Fruit fly (Drosophila melanogaster): ENCODE measurements around the gene MtnD.

MtnD gene

dm6 chr3R:20548255-20548654 lies 13.5 kb downstream of the MtnD start:
- TF ChIP-seq Snoo (tag; optimal IDR thresholded peaks at IDR 0.05) = no peak
- no peak for TF ChIP-seq gl (tag; optimal IDR thresholded peaks at IDR 0.05)
- no peak for TF ChIP-seq rn (GFP tag; IDR thresholded peaks at IDR 0.05)
- TF ChIP-seq CG9948 (tag; optimal IDR thresholded peaks at IDR 0.05) = no peak
- no peak for TF ChIP-seq CG17806 (tag; optimal IDR thresholded peaks at IDR 0.05)
- no peak for TF ChIP-seq CG10348 (GFP tag; IDR thresholded peaks at IDR 0.05)
- no peak for TF ChIP-seq CG34367 (tag; optimal IDR thresholded peaks at IDR 0.05)

- TF ChIP-seq CG4496 (GFP tag; IDR thresholded peaks at IDR 0.05) (0 out of 3 replicates have a peak, but pooled peaks have one; percentile 31), CG14655 (GFP tag; optimal IDR thresholded peaks at IDR 0.05) (no peak), rn (GFP tag; IDR thresholded peaks at IDR 0.05) (no peak), CG34367 (tag; optimal IDR thresholded peaks at IDR 0.05) (no peak), Ets98B (GFP tag; IDR thresholded peaks at IDR 0.05) (peak; percentile 60), gl (tag; optimal IDR thresholded peaks at IDR 0.05) (no peak), CG13204 (GFP tag; optimal IDR thresholded peaks at IDR 0.05) (no peak), Pif1A (GFP tag; optimal IDR thresholded peaks at IDR 0.05) (no peak), D1 (tag; optimal IDR thresholded peaks at IDR 0.05) (no peak), CG12605 (GFP tag; IDR thresholded peaks at IDR 0.05) (0 out of 2 replicates have a peak, but pooled peaks have one; percentile 22), CG8301 (tag; optimal IDR thresholded peaks at IDR 0.05) (no peak), Pif1B (GFP tag; optimal IDR thresholded peaks at IDR 0.05) (no peak), CG17806 (tag; optimal IDR thresholded peaks at IDR 0.05) (no peak), fd96Ca (GFP tag; IDR thresholded peaks at IDR 0.05) (peak; percentile 55; the same call in 2 of the 3 replicates), Snoo (tag; optimal IDR thresholded peaks at IDR 0.05) (no peak), CG10348 (GFP tag; IDR thresholded peaks at IDR 0.05) (no peak), CG8159 (tag; optimal IDR thresholded peaks at IDR 0.05) (no peak), CG15710 (tag; optimal IDR thresholded peaks at IDR 0.05) (no peak), CG9948 (tag; optimal IDR thresholded peaks at IDR 0.05) (no peak), CG32121 (GFP tag; IDR thresholded peaks at IDR 0.05) (0 out of 2 replicates have a peak, but pooled peaks have one; percentile 36), EcR (GFP tag; optimal IDR thresholded peaks at IDR 0.05) (peak; percentile 86)
Measured at dm6 chr3R:20549017-20549854, 14.5 kb downstream of the MtnD start.

- TF ChIP-seq CG8159 (tag; optimal IDR thresholded peaks at IDR 0.05) = peak; percentile 93
- TF ChIP-seq CG14655 (GFP tag; optimal IDR thresholded peaks at IDR 0.05) = peak; percentile 90
- TF ChIP-seq Pif1B (GFP tag; optimal IDR thresholded peaks at IDR 0.05) = peak; percentile 86
- TF ChIP-seq EcR (GFP tag; optimal IDR thresholded peaks at IDR 0.05) = peak; percentile 76
- peak; percentile 61 for TF ChIP-seq gl (tag; optimal IDR thresholded peaks at IDR 0.05)
- TF ChIP-seq CG32121 (GFP tag; IDR thresholded peaks at IDR 0.05) = peak; percentile 85
- peak; percentile 73 for TF ChIP-seq CG12605 (GFP tag; IDR thresholded peaks at IDR 0.05)
- peak; percentile 86 for TF ChIP-seq Snoo (tag; optimal IDR thresholded peaks at IDR 0.05)
- peak; percentile 91 for TF ChIP-seq CG4496 (GFP tag; IDR thresholded peaks at IDR 0.05)
- TF ChIP-seq Ets98B (GFP tag; IDR thresholded peaks at IDR 0.05) = peak; percentile 74; the same call in 1 of the 2 replicates
- no peak for TF ChIP-seq D1 (tag; optimal IDR thresholded peaks at IDR 0.05)
- TF ChIP-seq CG34367 (tag; optimal IDR thresholded peaks at IDR 0.05) = peak; percentile 79
- TF ChIP-seq CG10348 (GFP tag; IDR thresholded peaks at IDR 0.05) = no peak
- TF ChIP-seq fd96Ca (GFP tag; IDR thresholded peaks at IDR 0.05) = peak; percentile 87
- TF ChIP-seq CG8301 (tag; optimal IDR thresholded peaks at IDR 0.05) = peak; percentile 79
- peak; percentile 91 for TF ChIP-seq CG15710 (tag; optimal IDR thresholded peaks at IDR 0.05)
- peak; percentile 60 for TF ChIP-seq CG13204 (GFP tag; optimal IDR thresholded peaks at IDR 0.05)
- TF ChIP-seq rn (GFP tag; IDR thresholded peaks at IDR 0.05) = peak; percentile 45; the same call in 1 of the 2 replicates
- TF ChIP-seq CG17806 (tag; optimal IDR thresholded peaks at IDR 0.05) = peak; percentile 87
- TF ChIP-seq Pif1A (GFP tag; optimal IDR thresholded peaks at IDR 0.05) = peak; percentile 85
- TF ChIP-seq CG9948 (tag; optimal IDR thresholded peaks at IDR 0.05) = peak; percentile 88
Measured at dm6 chr3R:20549855-20550603, 15.3 kb downstream of the MtnD start.

dm6 chr3R:20550632-20551486 lies 16.1 kb downstream of the MtnD start:
- TF ChIP-seq Pif1A (GFP tag; optimal IDR thresholded peaks at IDR 0.05) = peak; percentile 38
- TF ChIP-seq CG15710 (tag; optimal IDR thresholded peaks at IDR 0.05) = peak; percentile 13
- no peak for TF ChIP-seq rn (GFP tag; IDR thresholded peaks at IDR 0.05)
- no peak for TF ChIP-seq EcR (GFP tag; optimal IDR thresholded peaks at IDR 0.05)
- peak; percentile 72 for TF ChIP-seq CG32121 (GFP tag; IDR thresholded peaks at IDR 0.05)
- peak; percentile 55 for TF ChIP-seq Ets98B (GFP tag; IDR thresholded peaks at IDR 0.05)
- peak; percentile 28 for TF ChIP-seq CG14655 (GFP tag; optimal IDR thresholded peaks at IDR 0.05)
- TF ChIP-seq CG13204 (GFP tag; optimal IDR thresholded peaks at IDR 0.05) = peak; percentile 60
- peak; percentile 27 for TF ChIP-seq Snoo (tag; optimal IDR thresholded peaks at IDR 0.05)
- TF ChIP-seq CG4496 (GFP tag; IDR thresholded peaks at IDR 0.05) = peak; percentile 73; the same call in 2 of the 3 replicates
- peak; percentile 69 for TF ChIP-seq CG12605 (GFP tag; IDR thresholded peaks at IDR 0.05)
- no peak for TF ChIP-seq CG10348 (GFP tag; IDR thresholded peaks at IDR 0.05)
- peak; percentile 6 for TF ChIP-seq CG17806 (tag; optimal IDR thresholded peaks at IDR 0.05)
- peak; percentile 63; the same call in 2 of the 3 replicates for TF ChIP-seq fd96Ca (GFP tag; IDR thresholded peaks at IDR 0.05)
- TF ChIP-seq CG8301 (tag; optimal IDR thresholded peaks at IDR 0.05) = peak; percentile 33
- TF ChIP-seq gl (tag; optimal IDR thresholded peaks at IDR 0.05) = peak; percentile 59
- no peak for TF ChIP-seq CG8159 (tag; optimal IDR thresholded peaks at IDR 0.05)
- TF ChIP-seq Pif1B (GFP tag; optimal IDR thresholded peaks at IDR 0.05) = peak; percentile 64
- peak; percentile 14 for TF ChIP-seq CG34367 (tag; optimal IDR thresholded peaks at IDR 0.05)
- no peak for TF ChIP-seq D1 (tag; optimal IDR thresholded peaks at IDR 0.05)
- no peak for TF ChIP-seq CG9948 (tag; optimal IDR thresholded peaks at IDR 0.05)

Measured in whole organism, pupa.